Fruit fly (Drosophila melanogaster): ENCODE measurements around the gene CG18746.

CG18746 gene

dm6 chr3R:7779620-7780019 is 10.4 kb downstream of the CG18746 start:
- no peak for TF ChIP-seq CG17801 (GFP tag; optimal IDR thresholded peaks at IDR 0.05; ENCODE audit: partially characterized antibody)

- TF ChIP-seq CG17801 (GFP tag; optimal IDR thresholded peaks at IDR 0.05; ENCODE audit: partially characterized antibody) = no peak
Observed at dm6 chr3R:7771656-7772055, 18.3 kb downstream of the CG18746 start, which contains the start of gene CG11286. Gene CG11286 (minus strand): TSS chr3R:7771756.

- TF ChIP-seq CG17801 (GFP tag; optimal IDR thresholded peaks at IDR 0.05; ENCODE audit: partially characterized antibody) = no peak
Observed at dm6 chr3R:7760970-7761558, 28.9 kb downstream of the CG18746 start.

dm6 chr3R:7759486-7759885 is 30.5 kb downstream of the CG18746 start, which contains the start of gene Sp7:
Gene Sp7 (plus strand): TSS chr3R:7759786.
- no peak for TF ChIP-seq CG17801 (GFP tag; optimal IDR thresholded peaks at IDR 0.05; ENCODE audit: partially characterized antibody)

- TF ChIP-seq CG17801 (GFP tag; optimal IDR thresholded peaks at IDR 0.05; ENCODE audit: partially characterized antibody) = no peak
Observed at dm6 chr3R:7757822-7758221, 32.2 kb downstream of the CG18746 start, which contains the start of gene CG10919. Gene CG10919 (plus strand): TSS chr3R:7758122.

dm6 chr3R:7753518-7753917 is 36.5 kb downstream of the CG18746 start:
- no peak for TF ChIP-seq CG17801 (GFP tag; optimal IDR thresholded peaks at IDR 0.05; ENCODE audit: partially characterized antibody)

- no peak for TF ChIP-seq CG17801 (GFP tag; optimal IDR thresholded peaks at IDR 0.05; ENCODE audit: partially characterized antibody)
Observed at dm6 chr3R:7749993-7750392, 40.0 kb downstream of the CG18746 start, which contains the start of gene pyd3. Gene pyd3 (minus strand): TSS chr3R:7750079.

dm6 chr3R:7739463-7739862 is 50.5 kb downstream of the CG18746 start, which contains the start of gene CG43254:
Gene CG43254 (minus strand): TSS chr3R:7739563.
- TF ChIP-seq CG17801 (GFP tag; optimal IDR thresholded peaks at IDR 0.05; ENCODE audit: partially characterized antibody) = no peak
